Worm (Caenorhabditis elegans) whole organism, midembryonic: Measurements from ENCODE around the gene ugt-10.

Experiments used
- klf-2 ChIP-seq: fragments of 200-800 bp; sonication (Bioruptor generic); conservative IDR thresholded peaks from 2 replicates; pipeline ENCODE4 v1.3.6; 2022; ENCODE audit warnings: missing genetic modification reagents, missing genetic modification characterization, missing compliant biosample characterization
- ztf-23 ChIP-seq: fragments of 200-800 bp; sonication (Bioruptor generic); IDR thresholded peaks from 2 replicates; pipeline ENCODE4 v1.3.6; 2022; ENCODE audit warnings: missing genetic modification reagents, missing genetic modification characterization, missing compliant biosample characterization

DNA sequence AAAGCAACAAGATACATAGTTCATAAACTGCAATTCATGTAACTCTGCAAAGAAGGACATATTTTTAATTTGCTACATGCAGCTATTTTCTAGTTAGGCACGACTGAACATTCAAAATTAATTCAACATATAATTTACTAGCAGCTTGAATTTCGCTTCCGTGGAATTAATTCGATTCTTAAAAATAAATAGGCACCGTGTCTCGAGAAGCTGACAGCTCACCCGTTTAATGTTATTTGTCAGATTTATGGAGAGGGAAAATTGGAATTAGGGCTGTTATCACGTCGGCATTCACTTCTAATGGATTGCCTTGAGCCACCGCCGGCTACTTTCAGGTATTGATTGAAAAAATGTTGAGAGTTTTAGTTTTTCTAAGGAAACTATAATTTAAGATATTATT is 26.5 kb upstream of the ugt-10 start, which contains the start of gene srh-21:
- no peak for TF ChIP-seq ztf-23 (GFP tag; lab: Robert Waterston, UW)
- no peak for TF ChIP-seq klf-2 (GFP tag; lab: Robert Waterston, UW)
